Fruit fly (Drosophila melanogaster) whole organism, embryonic: ENCODE measurements around the gene CG9919.

Experiments
- Bteb2 ChIP-seq: fragments of 200-800 bp; sonication (Bioruptor generic); optimal IDR thresholded peaks from 2 replicates; lab custom pipeline; 2016; ENCODE audit warnings: missing biosample characterization, missing genetic modification characterization
- CG10431 ChIP-seq: fragments of 200-800 bp; sonication (Bioruptor generic); optimal IDR thresholded peaks from 3 replicates; lab custom pipeline; 2018; ENCODE audit warnings: missing biosample characterization, mild to moderate bottlenecking, missing genetic modification characterization
- CG10565 ChIP-seq: fragments of 200-800 bp; sonication (Bioruptor generic); optimal IDR thresholded peaks from 3 replicates; lab custom pipeline; 2016; ENCODE audit warnings: missing biosample characterization, mild to moderate bottlenecking, missing genetic modification characterization
- CG11398 ChIP-seq: fragments of 200-800 bp; sonication (Bioruptor generic); optimal IDR thresholded peaks from 2 replicates; lab custom pipeline; 2016; ENCODE audit warnings: missing biosample characterization, missing genetic modification characterization
- CG1233 ChIP-seq: fragments of 200-800 bp; sonication (Bioruptor generic); optimal IDR thresholded peaks from 4 replicates; lab custom pipeline; 2018; ENCODE audit warnings: missing biosample characterization, mild to moderate bottlenecking, missing genetic modification characterization
- CG12391 ChIP-seq: fragments of 200-800 bp; sonication (Bioruptor generic); optimal IDR thresholded peaks from 3 replicates; lab custom pipeline; 2018; ENCODE audit warnings: missing biosample characterization, mild to moderate bottlenecking, missing genetic modification characterization, moderate library complexity
- CG13287 ChIP-seq: fragments of 200-800 bp; sonication (Bioruptor generic); IDR thresholded peaks from 2 replicates; pipeline ENCODE4 v1.3.6; 2022; ENCODE audit warnings: missing biosample characterization, missing genetic modification characterization; ENCODE audit not compliant: partially characterized antibody
- CG15479 ChIP-seq: fragments of 200-800 bp; sonication (Bioruptor generic); optimal IDR thresholded peaks from 3 replicates; lab custom pipeline; 2019; ENCODE audit warnings: missing biosample characterization, mild to moderate bottlenecking, missing genetic modification characterization, moderate library complexity
- CG15601 ChIP-seq: fragments of 200-800 bp; sonication (Bioruptor generic); optimal IDR thresholded peaks from 3 replicates; lab custom pipeline; 2019; ENCODE audit warnings: missing biosample characterization, mild to moderate bottlenecking, missing genetic modification characterization, moderate library complexity
- CG1603 ChIP-seq: fragments of 200-800 bp; sonication (Bioruptor generic); optimal IDR thresholded peaks from 2 replicates; lab custom pipeline; 2019; ENCODE audit warnings: missing biosample characterization, mild to moderate bottlenecking, missing genetic modification characterization, moderate library complexity
- CG17385 ChIP-seq: fragments of 200-800 bp; sonication (Bioruptor generic); optimal IDR thresholded peaks from 3 replicates; lab custom pipeline; 2018; ENCODE audit warnings: missing biosample characterization, mild to moderate bottlenecking, missing genetic modification characterization
- CG18262 ChIP-seq: fragments of 200-800 bp; optimal IDR thresholded peaks from 3 replicates; lab custom pipeline; 2019; ENCODE audit warnings: missing biosample characterization, mild to moderate bottlenecking, missing genetic modification characterization, moderate library complexity
- CG2120 ChIP-seq: fragments of 200-800 bp; sonication (Bioruptor generic); optimal IDR thresholded peaks from 3 replicates; lab custom pipeline; 2016; ENCODE audit warnings: missing biosample characterization, missing genetic modification characterization
- CG2199 ChIP-seq: fragments of 200-800 bp; sonication (Bioruptor generic); IDR thresholded peaks from 3 replicates; pipeline ENCODE4 v1.3.6; 2022; ENCODE audit warnings: missing biosample characterization, missing genetic modification characterization
- CG30020 ChIP-seq: fragments of 200-800 bp; optimal IDR thresholded peaks from 2 replicates; lab custom pipeline; 2019; ENCODE audit warnings: missing biosample characterization, mild to moderate bottlenecking, missing genetic modification characterization, moderate library complexity
- CG3065 ChIP-seq: fragments of 200-800 bp; sonication (Bioruptor generic); optimal IDR thresholded peaks from 2 replicates; lab custom pipeline; 2016; ENCODE audit warnings: missing biosample characterization, missing genetic modification characterization
- CG32772 ChIP-seq: fragments of 200-800 bp; sonication (Bioruptor generic); IDR thresholded peaks from 2 replicates; pipeline ENCODE4 v1.3.6; 2022; ENCODE audit warnings: missing biosample characterization, missing genetic modification characterization
- CG34422 ChIP-seq: fragments of 200-800 bp; sonication (Bioruptor generic); IDR thresholded peaks from 3 replicates; pipeline ENCODE4 v1.3.6; 2022; ENCODE audit warnings: missing biosample characterization, missing genetic modification characterization
- CG4328 ChIP-seq: fragments of 200-800 bp; sonication (Bioruptor generic); optimal IDR thresholded peaks from 3 replicates; lab custom pipeline; 2017; ENCODE audit warnings: missing biosample characterization, missing genetic modification reagents, missing genetic modification characterization
- CG4707 ChIP-seq: fragments of 200-800 bp; sonication (Bioruptor generic); optimal IDR thresholded peaks from 2 replicates; lab custom pipeline; 2018; ENCODE audit warnings: missing biosample characterization, mild to moderate bottlenecking, missing genetic modification characterization, moderate library complexity
- CG6272 ChIP-seq: fragments of 200-800 bp; sonication (Bioruptor generic); IDR thresholded peaks from 2 replicates; pipeline ENCODE4 v1.3.6; 2022; ENCODE audit warnings: missing biosample characterization, missing genetic modification characterization
- CG6791 ChIP-seq: fragments of 200-800 bp; sonication (Bioruptor generic); IDR thresholded peaks from 3 replicates; pipeline ENCODE4 v1.3.6; 2022; ENCODE audit warnings: missing biosample characterization, missing genetic modification characterization; ENCODE audit not compliant: partially characterized antibody
- CG7745 ChIP-seq: fragments of 200-800 bp; sonication (Bioruptor generic); optimal IDR thresholded peaks from 2 replicates; lab custom pipeline; 2018; ENCODE audit warnings: missing biosample characterization, mild to moderate bottlenecking, missing genetic modification characterization, moderate library complexity
- CG7987 ChIP-seq: fragments of 200-800 bp; sonication (Bioruptor generic); optimal IDR thresholded peaks from 2 replicates; lab custom pipeline; 2018; ENCODE audit warnings: missing biosample characterization, mild to moderate bottlenecking, missing genetic modification characterization, moderate library complexity
- CG8944 ChIP-seq: fragments of 200-800 bp; sonication (Bioruptor generic); optimal IDR thresholded peaks from 3 replicates; lab custom pipeline; 2016; ENCODE audit warnings: missing biosample characterization, missing genetic modification characterization
- CG9609 ChIP-seq: fragments of 200-800 bp; sonication (Bioruptor generic); optimal IDR thresholded peaks from 3 replicates; lab custom pipeline; 2016; ENCODE audit warnings: missing biosample characterization, missing genetic modification characterization
- CG9727 ChIP-seq: fragments of 200-800 bp; sonication (Bioruptor generic); optimal IDR thresholded peaks from 3 replicates; lab custom pipeline; 2017; ENCODE audit warnings: missing biosample characterization, mild to moderate bottlenecking, missing genetic modification characterization
- Doc2 ChIP-seq: fragments of 200-800 bp; sonication (Bioruptor generic); IDR thresholded peaks from 2 replicates; pipeline ENCODE4 v1.3.6; 2022; ENCODE audit warnings: missing biosample characterization, missing genetic modification characterization
- Fer3 ChIP-seq: fragments of 200-800 bp; sonication (Bioruptor generic); optimal IDR thresholded peaks from 2 replicates; lab custom pipeline; 2018; ENCODE audit warnings: missing biosample characterization, mild to moderate bottlenecking, missing genetic modification characterization, moderate library complexity
- Hr78 ChIP-seq, 2 experiments: fragments of 200-800 bp in 1 of 2; fragments of >200 bp in 1 of 2; sonication (Bioruptor generic) in 1 of 2; optimal IDR thresholded peaks; 2 replicates each; lab custom pipeline; 2017 to 2019; ENCODE audit warnings: missing biosample characterization in 2 of 2, missing genetic modification characterization in 2 of 2, mild to moderate bottlenecking in 1 of 2, moderate library complexity in 1 of 2
- Med ChIP-seq: fragments of 200-800 bp; sonication (Bioruptor generic); peaks from one replicate; lab custom pipeline; 2016; ENCODE audit warnings: missing biosample characterization, missing genetic modification characterization, mild to moderate bottlenecking, inconsistent platforms, moderate library complexity
- PHDP ChIP-seq: fragments of 200-800 bp; sonication (Bioruptor generic); optimal IDR thresholded peaks from 3 replicates; lab custom pipeline; 2018; ENCODE audit warnings: missing biosample characterization, mild to moderate bottlenecking, missing genetic modification characterization, moderate library complexity
- abd-A ChIP-seq: fragments of 200-800 bp; sonication (Bioruptor generic); optimal IDR thresholded peaks from 3 replicates; lab custom pipeline; 2019; ENCODE audit warnings: missing biosample characterization, mild to moderate bottlenecking, missing genetic modification characterization, moderate library complexity
- ap ChIP-seq: fragments of 200-800 bp; sonication (Bioruptor generic); IDR thresholded peaks from 2 replicates; pipeline ENCODE4 v1.3.6; 2022; ENCODE audit warnings: missing biosample characterization, missing genetic modification characterization
- ase ChIP-seq: fragments of 200-800 bp; sonication (Bioruptor generic); IDR thresholded peaks from 3 replicates; pipeline ENCODE4 v1.3.6; 2022; ENCODE audit warnings: missing biosample characterization, missing genetic modification characterization
- bab2 ChIP-seq: fragments of 200-800 bp; sonication (Bioruptor generic); optimal IDR thresholded peaks from 2 replicates; lab custom pipeline; 2016; ENCODE audit warnings: missing biosample characterization, missing genetic modification characterization
- chm ChIP-seq: fragments of 200-800 bp; sonication (Bioruptor generic); IDR thresholded peaks from 2 replicates; pipeline ENCODE4 v1.3.6; 2022; ENCODE audit warnings: missing biosample characterization, missing genetic modification characterization
- emc ChIP-seq: fragments of 200-800 bp; sonication (Bioruptor generic); optimal IDR thresholded peaks from 2 replicates; lab custom pipeline; 2016; ENCODE audit warnings: missing biosample characterization, missing genetic modification characterization
- gcm ChIP-seq: fragments of 200-800 bp; sonication (Bioruptor generic); optimal IDR thresholded peaks from 2 replicates; lab custom pipeline; 2019; ENCODE audit warnings: missing biosample characterization, mild to moderate bottlenecking, missing genetic modification characterization, moderate library complexity
- hb ChIP-seq: fragments of 200-800 bp; sonication (Bioruptor generic); IDR thresholded peaks from 3 replicates; pipeline ENCODE4 v1.3.6; 2022; ENCODE audit warnings: missing biosample characterization, missing genetic modification characterization; ENCODE audit not compliant: partially characterized antibody
- ind ChIP-seq: fragments of 200-800 bp; sonication (Bioruptor generic); optimal IDR thresholded peaks from 3 replicates; lab custom pipeline; 2016; ENCODE audit warnings: missing biosample characterization, missing genetic modification characterization
- jing ChIP-seq: fragments of 200-800 bp; sonication (Bioruptor generic); optimal IDR thresholded peaks from 2 replicates; lab custom pipeline; 2018; ENCODE audit warnings: missing biosample characterization, mild to moderate bottlenecking, missing genetic modification characterization
- pum ChIP-seq: fragments of 200-800 bp; sonication (Bioruptor generic); optimal IDR thresholded peaks from 2 replicates; lab custom pipeline; 2016; ENCODE audit warnings: missing biosample characterization, missing genetic modification characterization
- pzg ChIP-seq: fragments of 200-800 bp; sonication (Bioruptor generic); optimal IDR thresholded peaks from 3 replicates; lab custom pipeline; 2018; ENCODE audit warnings: missing biosample characterization, mild to moderate bottlenecking, missing genetic modification characterization, moderate library complexity
- sima ChIP-seq: fragments of 200-800 bp; sonication (Bioruptor generic); optimal IDR thresholded peaks from 2 replicates; lab custom pipeline; 2016; ENCODE audit warnings: missing biosample characterization, missing genetic modification characterization
- slbo ChIP-seq: fragments of 200-800 bp; sonication (Bioruptor generic); IDR thresholded peaks from 2 replicates; pipeline ENCODE4 v1.3.6; 2022; ENCODE audit warnings: missing biosample characterization, missing genetic modification characterization
- slp2 ChIP-seq: fragments of 200-800 bp; sonication (Bioruptor generic); optimal IDR thresholded peaks from 2 replicates; lab custom pipeline; 2016; ENCODE audit warnings: missing biosample characterization, missing genetic modification characterization
- stwl ChIP-seq: fragments of 200-800 bp; sonication (Bioruptor generic); optimal IDR thresholded peaks from 3 replicates; lab custom pipeline; 2018; ENCODE audit warnings: missing biosample characterization, mild to moderate bottlenecking, missing genetic modification characterization, moderate library complexity
- tap ChIP-seq: fragments of 200-800 bp; optimal IDR thresholded peaks from 3 replicates; lab custom pipeline; 2019; ENCODE audit warnings: missing biosample characterization, mild to moderate bottlenecking, missing genetic modification characterization, moderate library complexity
- zfh1 ChIP-seq: fragments of 200-800 bp; sonication (Bioruptor generic); IDR thresholded peaks from 3 replicates; pipeline ENCODE4 v1.3.6; 2022; ENCODE audit warnings: missing biosample characterization, missing genetic modification characterization
- zfh2 ChIP-seq: fragments of 200-800 bp; sonication (Bioruptor generic); optimal IDR thresholded peaks from 2 replicates; lab custom pipeline; 2016; ENCODE audit warnings: missing biosample characterization, missing genetic modification characterization

The CG9919 gene

dm6 chrX:16278783-16279182 lies 51.8 kb downstream of the CG9919 start (continued):
- TF ChIP-seq CG9727 = peak; percentile 80
- TF ChIP-seq Doc2 (GFP tag; lab: Robert Waterston, UW) = no peak
- TF ChIP-seq CG9609 (GFP tag; lab: Kevin White, UChicago) = peak; percentile 61
- TF ChIP-seq CG4328 (GFP tag; lab: Kevin White, UChicago) = peak; percentile 91
- TF ChIP-seq CG34422 (GFP tag; lab: Robert Waterston, UW) = peak; percentile 82
- TF ChIP-seq CG7745 (tag; lab: Kevin White, UChicago) = peak; percentile 12
- peak; percentile 66 for TF ChIP-seq ind (GFP tag; lab: Kevin White, UChicago)
- peak; percentile 83 for TF ChIP-seq tap (tag; lab: Kevin White, UChicago)
- no peak for TF ChIP-seq CG6791 (GFP tag; lab: Robert Waterston, UW)
- TF ChIP-seq CG1233 (GFP tag; lab: Kevin White, UChicago) = peak; percentile 82
- TF ChIP-seq CG15479 = no peak
- peak; percentile 69 for TF ChIP-seq jing (GFP tag; lab: Kevin White, UChicago)
- no peak for TF ChIP-seq hb (GFP tag; lab: Robert Waterston, UW)
- peak; percentile 72 for TF ChIP-seq slbo (GFP tag; lab: Robert Waterston, UW)
- no peak for TF ChIP-seq sima
- TF ChIP-seq emc (GFP tag; lab: Kevin White, UChicago) = no peak
- no peak for TF ChIP-seq zfh2 (GFP tag; lab: Kevin White, UChicago)
- peak; percentile 73; the same call in 1 of the 2 replicates for TF ChIP-seq ap (GFP tag; lab: Robert Waterston, UW)
- TF ChIP-seq Med = peak; percentile 94
- TF ChIP-seq bab2 (GFP tag; lab: Kevin White, UChicago) = peak; percentile 46
- TF ChIP-seq stwl (tag; lab: Kevin White, UChicago) = peak; percentile 12
- peak; percentile 79 for TF ChIP-seq CG15601 (tag; lab: Kevin White, UChicago)
- TF ChIP-seq abd-A = no peak
- no peak for TF ChIP-seq Hr78 (GFP tag; optimal IDR thresholded peaks at IDR 0.05; lab: Kevin White, UChicago)
- peak; percentile 20 for TF ChIP-seq CG2120 (GFP tag; lab: Kevin White, UChicago)
- TF ChIP-seq ase = peak; percentile 80
- TF ChIP-seq CG2199 = peak; percentile 74; the same call in 2 of the 3 replicates
- peak; percentile 89 for TF ChIP-seq CG1603
- peak; percentile 51 for TF ChIP-seq CG7987 (GFP tag; lab: Kevin White, UChicago)
- no peak for TF ChIP-seq CG3065
- TF ChIP-seq pum (GFP tag; lab: Kevin White, UChicago) = peak; percentile 16
- TF ChIP-seq Fer3 (tag; lab: Kevin White, UChicago) = peak; percentile 76
- TF ChIP-seq pzg (GFP tag; lab: Kevin White, UChicago) = no peak
- peak; percentile 84 for TF ChIP-seq gcm (GFP tag; lab: Kevin White, UChicago)
- peak; percentile 34 for TF ChIP-seq slp2 (GFP tag; lab: Kevin White, UChicago)
- TF ChIP-seq CG30020 (tag; lab: Kevin White, UChicago) = peak; percentile 53
- TF ChIP-seq CG6272 = peak; percentile 46
- TF ChIP-seq CG10431 (GFP tag; lab: Kevin White, UChicago) = peak; percentile 87
- peak; percentile 83 for TF ChIP-seq CG17385 (GFP tag; lab: Kevin White, UChicago)
- peak; percentile 93 for TF ChIP-seq chm
- TF ChIP-seq CG32772 (GFP tag; lab: Robert Waterston, UW) = peak; percentile 64
- peak; percentile 90 for TF ChIP-seq CG18262
- TF ChIP-seq CG12391 = peak; percentile 88
- peak; percentile 84 for TF ChIP-seq zfh1
- TF ChIP-seq Bteb2 (GFP tag; lab: Kevin White, UChicago) = peak; percentile 47
- TF ChIP-seq CG8944 (GFP tag; lab: Kevin White, UChicago) = peak; percentile 11
- no peak for TF ChIP-seq CG10565 (GFP tag; lab: Kevin White, UChicago)
- TF ChIP-seq CG11398 (GFP tag; lab: Kevin White, UChicago) = peak; percentile 18
- peak; percentile 87 for TF ChIP-seq PHDP
- TF ChIP-seq CG4707 (GFP tag; lab: Kevin White, UChicago) = peak; percentile 81
- TF ChIP-seq CG13287 (GFP tag; lab: Robert Waterston, UW) = no peak
